Worm (Caenorhabditis elegans) whole organism, L4/young adult: ENCODE measurements around the gene C54D10.10.

ENCODE experiments used
- W03F9.2 ChIP-seq: fragments of 150-350 bp; optimal IDR thresholded peaks from 2 replicates; lab custom pipeline; 2014; ENCODE audit warnings: missing biosample characterization, missing genetic modification characterization
- dao-5 ChIP-seq: sonication (generic microtip); optimal IDR thresholded peaks from 2 replicates; lab custom pipeline; 2016; ENCODE audit warnings: missing genotype, missing genetic modification characterization, moderate library complexity, missing compliant biosample characterization
- him-1 ChIP-seq: sonication (generic microtip); optimal IDR thresholded peaks from 2 replicates; lab custom pipeline; 2016; ENCODE audit warnings: missing genotype, missing genetic modification reagents, missing genetic modification characterization, missing compliant biosample characterization

DNA sequence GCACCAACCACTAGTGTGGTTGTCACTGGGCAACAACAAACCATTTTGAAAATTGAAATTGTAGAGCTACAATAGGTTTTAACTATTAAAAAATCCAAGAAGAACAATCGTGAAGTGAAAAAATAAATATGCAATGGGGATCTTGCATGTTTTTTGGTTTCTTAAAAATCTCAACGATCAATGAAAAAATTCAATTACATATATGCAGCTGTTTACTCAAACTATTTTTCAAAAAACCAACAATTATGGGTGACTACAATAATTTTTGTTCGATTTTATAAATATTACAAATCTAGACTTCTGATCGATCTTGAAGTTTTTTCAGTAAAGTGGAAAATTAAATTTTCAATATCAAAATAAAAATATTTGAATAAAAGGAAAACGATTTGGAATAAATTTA, 41.3 kb downstream of the C54D10.10 start, which contains the start of gene cdr-4:
- TF ChIP-seq dao-5 (tag; lab: Kevin White, UChicago) (no peak), W03F9.2 (no peak), him-1 (tag; lab: Kevin White, UChicago) (no peak)
